Worm (Caenorhabditis elegans): ENCODE data around the gene oig-4.
A peak's percentile ranks its signal among the peaks of the same experiment; 100 is the strongest.

The oig-4 gene

DNA sequence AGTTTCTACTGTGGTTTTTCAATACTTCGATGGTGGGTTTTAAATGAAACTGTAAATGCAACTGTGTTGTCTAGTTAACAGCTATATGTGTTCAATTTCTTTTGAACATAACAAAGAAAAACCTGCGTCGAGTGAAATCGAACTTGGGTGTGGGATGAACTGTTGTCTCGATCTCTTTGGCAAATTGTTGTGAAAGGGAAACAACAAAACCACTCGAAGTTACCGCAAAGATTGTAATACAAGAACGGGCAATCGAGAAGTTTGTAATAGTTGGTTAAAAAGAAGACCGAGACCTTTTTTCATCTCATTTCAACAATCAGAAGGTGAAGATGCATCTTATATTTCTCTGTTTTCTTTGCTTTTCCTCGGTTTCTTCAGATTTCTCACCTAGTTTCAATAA lies 5.4 kb upstream of the oig-4 start, which contains the start of gene lips-17:
lips-17 (plus strand) TSS at position 301 of the 400 bp plus-strand sequence.
- TF ChIP-seq ceh-13 (GFP tag; optimal IDR thresholded peaks at IDR 0.05) (no peak), aly-1 (tag; optimal IDR thresholded peaks at IDR 0.05) (no peak), F13C5.2 (tag; optimal IDR thresholded peaks at IDR 0.05) (no peak), scrt-1 (GFP tag; IDR thresholded peaks at IDR 0.05) (no peak), B0310.2 (tag; optimal IDR thresholded peaks at IDR 0.05) (no peak), hnd-1 (tag; optimal IDR thresholded peaks at IDR 0.05) (no peak), tbx-37 (GFP tag; conservative IDR thresholded peaks at IDR 0.05) (no peak)

DNA sequence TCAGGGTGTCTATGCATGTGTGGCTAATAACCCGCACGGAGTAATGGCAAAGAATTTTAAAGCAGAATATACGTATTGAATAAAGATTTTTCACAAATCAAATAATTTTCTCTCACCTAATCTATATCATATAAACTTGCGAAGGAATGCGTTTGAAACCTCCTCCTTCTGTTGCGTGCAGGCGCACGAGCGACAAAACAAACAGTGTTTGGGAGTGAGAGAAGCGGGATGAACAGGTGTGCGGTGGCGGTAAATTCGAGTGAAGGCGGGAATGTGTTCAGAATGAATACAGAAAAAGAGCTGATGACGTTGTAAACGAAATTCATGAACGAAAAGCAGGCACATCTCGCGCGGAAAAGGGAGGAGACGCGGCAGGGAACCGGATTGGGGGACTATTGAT lies 993 bp downstream of the oig-4 start:
- TF ChIP-seq tbx-37 (GFP tag; conservative IDR thresholded peaks at IDR 0.05) = no peak
- TF ChIP-seq hmg-4 (GFP tag; optimal IDR thresholded peaks at IDR 0.05) = peak; percentile 15
- TF ChIP-seq tra-4 (tag; optimal IDR thresholded peaks at IDR 0.05) = no peak
- no peak for TF ChIP-seq hmbx-1 (tag; optimal IDR thresholded peaks at IDR 0.05)
- no peak for TF ChIP-seq hnd-1 (tag; optimal IDR thresholded peaks at IDR 0.05)
- no peak for TF ChIP-seq flt-1 (GFP tag; IDR thresholded peaks at IDR 0.05)
- TF ChIP-seq B0310.2 (tag; optimal IDR thresholded peaks at IDR 0.05) = no peak
- no peak for TF ChIP-seq sea-1 (GFP tag; conservative IDR thresholded peaks at IDR 0.05)
- no peak for TF ChIP-seq pes-1 (GFP tag; IDR thresholded peaks at IDR 0.05)

DNA sequence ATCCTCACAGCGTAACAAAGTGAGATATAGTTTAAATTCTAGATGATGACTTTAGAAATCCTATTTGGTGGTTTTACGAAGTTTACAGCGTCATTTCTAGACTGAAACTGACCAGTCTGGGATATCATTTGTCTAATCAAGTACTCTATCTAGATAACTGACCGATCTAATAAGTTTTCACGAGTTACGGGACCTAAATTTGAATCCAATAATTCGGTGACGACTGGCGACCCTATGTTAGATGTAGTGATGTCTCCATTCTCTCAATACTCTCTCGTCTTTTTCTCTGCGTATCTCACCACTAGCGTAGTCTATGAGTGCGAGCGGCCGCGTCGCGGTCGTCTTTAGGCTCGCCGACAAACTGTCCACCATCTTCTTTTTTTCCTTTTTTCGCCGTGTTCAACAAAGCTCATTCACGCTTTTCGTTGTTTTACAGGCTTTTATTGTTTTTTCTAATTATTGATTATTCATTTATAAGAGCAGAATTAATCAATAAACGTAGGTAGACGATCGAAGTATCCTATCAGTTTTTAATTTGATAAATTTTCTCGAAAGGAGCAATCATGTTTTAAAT lies 2.1 kb downstream of the oig-4 start:
- TF ChIP-seq ceh-36 (tag; optimal IDR thresholded peaks at IDR 0.05) = no peak
- TF ChIP-seq ceh-13 (GFP tag; optimal IDR thresholded peaks at IDR 0.05) = no peak
- no peak for TF ChIP-seq hmbx-1 (tag; optimal IDR thresholded peaks at IDR 0.05)
- TF ChIP-seq tbx-37 (GFP tag; conservative IDR thresholded peaks at IDR 0.05) = no peak
- no peak for TF ChIP-seq B0310.2 (tag; optimal IDR thresholded peaks at IDR 0.05)
- no peak for TF ChIP-seq aly-1 (tag; optimal IDR thresholded peaks at IDR 0.05)
- TF ChIP-seq sea-1 (GFP tag; conservative IDR thresholded peaks at IDR 0.05) = no peak

ce11 chrII:7616141-7616540 lies 2.8 kb downstream of the oig-4 start, which contains the start of gene cdc-42:
cdc-42 (plus strand) TSS chrII:7616452.
- no peak for TF ChIP-seq ceh-36 (tag; optimal IDR thresholded peaks at IDR 0.05)
- TF ChIP-seq scrt-1 (GFP tag; IDR thresholded peaks at IDR 0.05) = no peak
- TF ChIP-seq B0310.2 (tag; optimal IDR thresholded peaks at IDR 0.05) = no peak
- no peak for TF ChIP-seq hnd-1 (tag; optimal IDR thresholded peaks at IDR 0.05)
- TF ChIP-seq pes-1 (GFP tag; IDR thresholded peaks at IDR 0.05) = no peak
- TF ChIP-seq sea-1 (GFP tag; conservative IDR thresholded peaks at IDR 0.05) = no peak
- TF ChIP-seq ama-1 (optimal IDR thresholded peaks at IDR 0.05) = no peak
- no peak for TF ChIP-seq ets-7 (tag; optimal IDR thresholded peaks at IDR 0.05)
- TF ChIP-seq tbx-11 (GFP tag; IDR thresholded peaks at IDR 0.05) = no peak
- no peak for TF ChIP-seq aly-1 (tag; optimal IDR thresholded peaks at IDR 0.05)
- no peak for TF ChIP-seq flt-1 (GFP tag; IDR thresholded peaks at IDR 0.05)
- TF ChIP-seq hmg-4 (GFP tag; optimal IDR thresholded peaks at IDR 0.05) = no peak
- no peak for TF ChIP-seq F13C5.2 (tag; optimal IDR thresholded peaks at IDR 0.05)
- TF ChIP-seq tra-4 (tag; optimal IDR thresholded peaks at IDR 0.05) = no peak

DNA sequence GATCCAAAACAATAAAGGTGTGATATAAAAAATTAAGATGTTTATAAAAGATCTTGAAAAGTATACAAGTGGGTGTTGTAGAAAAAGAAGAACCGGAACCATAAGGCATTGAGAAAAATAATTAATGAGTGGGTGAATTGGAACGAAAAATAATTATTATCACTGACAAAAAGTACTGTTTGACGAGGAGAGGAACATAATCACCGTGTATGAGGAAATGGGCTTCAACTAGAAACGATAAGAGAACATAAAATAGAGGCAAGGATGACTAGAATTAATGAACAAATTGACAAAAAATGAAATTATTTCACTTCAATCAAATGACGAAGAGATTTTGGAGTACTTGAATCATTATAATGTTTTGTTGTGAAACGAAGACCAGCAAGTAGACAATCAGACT lies 4.9 kb downstream of the oig-4 start:
- TF ChIP-seq ets-7 (tag; optimal IDR thresholded peaks at IDR 0.05) (no peak), hmbx-1 (tag; optimal IDR thresholded peaks at IDR 0.05) (no peak)

ce11 chrII:7620413-7620812 lies 7.1 kb downstream of the oig-4 start, which contains the start of gene R07G3.8:
R07G3.8 (minus strand) TSS chrII:7620513.
- TF ChIP-seq F13C5.2 (tag; optimal IDR thresholded peaks at IDR 0.05) (no peak), ama-1 (optimal IDR thresholded peaks at IDR 0.05) (no peak), ceh-13 (GFP tag; optimal IDR thresholded peaks at IDR 0.05) (no peak), sea-1 (GFP tag; conservative IDR thresholded peaks at IDR 0.05) (no peak), tra-4 (tag; optimal IDR thresholded peaks at IDR 0.05) (no peak), hmg-4 (GFP tag; optimal IDR thresholded peaks at IDR 0.05) (no peak), B0310.2 (tag; optimal IDR thresholded peaks at IDR 0.05) (no peak), aly-1 (tag; optimal IDR thresholded peaks at IDR 0.05) (no peak), ets-7 (tag; optimal IDR thresholded peaks at IDR 0.05) (no peak), tbx-37 (GFP tag; conservative IDR thresholded peaks at IDR 0.05) (no peak), hnd-1 (tag; optimal IDR thresholded peaks at IDR 0.05) (no peak), hmbx-1 (tag; optimal IDR thresholded peaks at IDR 0.05) (no peak), scrt-1 (GFP tag; IDR thresholded peaks at IDR 0.05) (no peak), tbx-11 (GFP tag; IDR thresholded peaks at IDR 0.05) (no peak), flt-1 (GFP tag; IDR thresholded peaks at IDR 0.05) (no peak), ceh-36 (tag; optimal IDR thresholded peaks at IDR 0.05) (no peak), pes-1 (GFP tag; IDR thresholded peaks at IDR 0.05) (no peak)

ce11 chrII:7621513-7621912 lies 8.2 kb downstream of the oig-4 start:
- no peak for TF ChIP-seq F13C5.2 (tag; optimal IDR thresholded peaks at IDR 0.05)
- TF ChIP-seq ets-7 (tag; optimal IDR thresholded peaks at IDR 0.05) = no peak
- TF ChIP-seq ceh-36 (tag; optimal IDR thresholded peaks at IDR 0.05) = no peak
- no peak for TF ChIP-seq tbx-11 (GFP tag; IDR thresholded peaks at IDR 0.05)
- TF ChIP-seq B0310.2 (tag; optimal IDR thresholded peaks at IDR 0.05) = no peak
- TF ChIP-seq tra-4 (tag; optimal IDR thresholded peaks at IDR 0.05) = no peak
- no peak for TF ChIP-seq hnd-1 (tag; optimal IDR thresholded peaks at IDR 0.05)
- TF ChIP-seq hmg-4 (GFP tag; optimal IDR thresholded peaks at IDR 0.05) = no peak
- TF ChIP-seq ceh-13 (GFP tag; optimal IDR thresholded peaks at IDR 0.05) = no peak

- TF ChIP-seq ama-1 (optimal IDR thresholded peaks at IDR 0.05) (no peak), tbx-11 (GFP tag; IDR thresholded peaks at IDR 0.05) (no peak), ceh-13 (GFP tag; optimal IDR thresholded peaks at IDR 0.05) (no peak), flt-1 (GFP tag; IDR thresholded peaks at IDR 0.05) (no peak), hmbx-1 (tag; optimal IDR thresholded peaks at IDR 0.05) (no peak), sea-1 (GFP tag; conservative IDR thresholded peaks at IDR 0.05) (no peak)
These were observed 10.1 kb downstream of the oig-4 start for ce11 chrII:7623466-7623865.
